Worm (Caenorhabditis elegans): ENCODE data around the gene W01D2.1.

ce11 chrII:14844253-14844652 lies 28.9 kb downstream of the W01D2.1 start:
- TF ChIP-seq flt-1 (GFP tag; IDR thresholded peaks at IDR 0.05) (no peak), ztf-23 (GFP tag; IDR thresholded peaks at IDR 0.05) (no peak), ztf-29 (GFP tag; IDR thresholded peaks at IDR 0.05) (no peak), med-1 (GFP tag; optimal IDR thresholded peaks at IDR 0.05; ENCODE audit: insufficient read depth) (no peak), klf-2 (GFP tag; conservative IDR thresholded peaks at IDR 0.05) (no peak), T22C8.4 (GFP tag; IDR thresholded peaks at IDR 0.05) (no peak), cog-1 (tag; optimal IDR thresholded peaks at IDR 0.05) (no peak), tab-1 (GFP tag; IDR thresholded peaks at IDR 0.05) (no peak), ref-1 (GFP tag; conservative IDR thresholded peaks at IDR 0.05) (no peak)

All from whole organism, midembryonic.